Worm (Caenorhabditis elegans) whole organism, early embryonic: ENCODE measurements around the gene Y44A6B.3.
A peak's percentile ranks its signal among the peaks of the same experiment; 100 is the strongest.

ENCODE experiments used
- B0310.2 ChIP-seq: sonication (generic microtip); optimal IDR thresholded peaks from 2 replicates; lab custom pipeline; 2016; ENCODE audit warnings: mild to moderate bottlenecking, missing genetic modification characterization, missing compliant biosample characterization
- F13C5.2 ChIP-seq: sonication (generic microtip); optimal IDR thresholded peaks from 2 replicates; lab custom pipeline; 2017; ENCODE audit warnings: mild to moderate bottlenecking, missing genetic modification characterization, inconsistent platforms, missing compliant biosample characterization
- aly-1 ChIP-seq: sonication (generic microtip); optimal IDR thresholded peaks from 2 replicates; lab custom pipeline; 2016; ENCODE audit warnings: missing genetic modification characterization, missing compliant biosample characterization
- ama-1 ChIP-seq: fragments of 150-350 bp; optimal IDR thresholded peaks from 2 replicates; lab custom pipeline; 2014
- ceh-13 ChIP-seq: fragments of 200-800 bp; sonication (Bioruptor generic); optimal IDR thresholded peaks from 2 replicates; lab custom pipeline; 2018; ENCODE audit warnings: mild to moderate bottlenecking, missing genetic modification characterization, missing compliant biosample characterization
- ceh-36 ChIP-seq: sonication (generic microtip); optimal IDR thresholded peaks from 2 replicates; lab custom pipeline; 2016; ENCODE audit warnings: missing genetic modification characterization, inconsistent platforms, missing compliant biosample characterization
- ets-7 ChIP-seq: sonication (generic microtip); optimal IDR thresholded peaks from 2 replicates; lab custom pipeline; 2016; ENCODE audit warnings: missing genotype, missing genetic modification characterization, missing compliant biosample characterization
- flt-1 ChIP-seq: fragments of 200-800 bp; sonication (Bioruptor generic); IDR thresholded peaks from 2 replicates; pipeline ENCODE4 v1.3.6; 2022; ENCODE audit warnings: missing genetic modification characterization, missing compliant biosample characterization
- hmbx-1 ChIP-seq: sonication (generic microtip); optimal IDR thresholded peaks from 2 replicates; lab custom pipeline; 2016; ENCODE audit warnings: mild to moderate bottlenecking, missing genetic modification characterization, missing compliant biosample characterization
- hmg-4 ChIP-seq: fragments of 200-800 bp; sonication (Bioruptor generic); optimal IDR thresholded peaks from 2 replicates; lab custom pipeline; 2018; ENCODE audit warnings: mild to moderate bottlenecking, missing genetic modification characterization, missing compliant biosample characterization
- hnd-1 ChIP-seq: sonication (generic microtip); optimal IDR thresholded peaks from 2 replicates; lab custom pipeline; 2016; ENCODE audit warnings: missing genetic modification characterization, missing compliant biosample characterization
- pes-1 ChIP-seq: fragments of 200-800 bp; sonication (Bioruptor generic); IDR thresholded peaks from 2 replicates; pipeline ENCODE4 v1.3.6; 2022; ENCODE audit warnings: missing genetic modification reagents, missing genetic modification characterization, missing compliant biosample characterization
- scrt-1 ChIP-seq: fragments of 200-800 bp; sonication (Bioruptor generic); IDR thresholded peaks from 2 replicates; pipeline ENCODE4 v1.3.6; 2022; ENCODE audit warnings: missing genetic modification characterization, missing compliant biosample characterization
- sea-1 ChIP-seq: fragments of 200-800 bp; sonication (Bioruptor generic); conservative IDR thresholded peaks from 2 replicates; pipeline ENCODE4 v1.3.6; 2022; ENCODE audit warnings: missing genetic modification characterization, missing compliant biosample characterization
- tbx-11 ChIP-seq: fragments of 200-800 bp; sonication (Bioruptor generic); IDR thresholded peaks from 2 replicates; pipeline ENCODE4 v1.3.6; 2022; ENCODE audit warnings: missing genetic modification characterization, missing compliant biosample characterization
- tbx-37 ChIP-seq: fragments of 200-800 bp; sonication (Bioruptor generic); conservative IDR thresholded peaks from 2 replicates; pipeline ENCODE4 v1.3.6; 2022; ENCODE audit warnings: missing genetic modification reagents, missing genetic modification characterization, missing compliant biosample characterization
- tra-4 ChIP-seq: sonication (generic microtip); optimal IDR thresholded peaks from 2 replicates; lab custom pipeline; 2017; ENCODE audit warnings: missing genetic modification characterization, missing compliant biosample characterization

Gene Y44A6B.3

ce11 chrV:20626043-20626761, 12.0 kb downstream of the Y44A6B.3 start, which contains the start of the genes F46B3.9 and srz-18:
F46B3.9 (minus strand) TSS chrV:20626143.
srz-18 (plus strand) TSS chrV:20626711.
- no peak for TF ChIP-seq pes-1 (GFP tag; lab: Robert Waterston, UW)
- no peak for TF ChIP-seq scrt-1

ce11 chrV:20625260-20625659, 13.0 kb downstream of the Y44A6B.3 start:
- TF ChIP-seq F13C5.2 (tag; lab: Kevin White, UChicago) = no peak
- TF ChIP-seq B0310.2 (tag; lab: Kevin White, UChicago) = no peak
- no peak for TF ChIP-seq flt-1 (GFP tag; lab: Robert Waterston, UW)
- no peak for TF ChIP-seq tbx-37
- no peak for TF ChIP-seq hnd-1 (tag; lab: Kevin White, UChicago)
- no peak for TF ChIP-seq hmg-4 (GFP tag; lab: Kevin White, UChicago)
- TF ChIP-seq ceh-36 (tag; lab: Kevin White, UChicago) = no peak
- TF ChIP-seq tra-4 (tag; lab: Kevin White, UChicago) = no peak
- TF ChIP-seq hmbx-1 (tag; lab: Kevin White, UChicago) = no peak
- no peak for TF ChIP-seq aly-1
- no peak for TF ChIP-seq scrt-1
- no peak for TF ChIP-seq sea-1 (GFP tag; lab: Robert Waterston, UW)
- TF ChIP-seq pes-1 (GFP tag; lab: Robert Waterston, UW) = no peak
- TF ChIP-seq ama-1 (lab: Kevin White, UChicago) = no peak
- no peak for TF ChIP-seq ets-7 (tag; lab: Kevin White, UChicago)
- no peak for TF ChIP-seq ceh-13
- no peak for TF ChIP-seq tbx-11

ce11 chrV:20623060-20623459, 15.2 kb downstream of the Y44A6B.3 start, which contains the start of gene F46B3.8:
F46B3.8 (minus strand) TSS chrV:20623160.
- TF ChIP-seq hnd-1 (tag; lab: Kevin White, UChicago) (no peak), sea-1 (GFP tag; lab: Robert Waterston, UW) (no peak), ama-1 (lab: Kevin White, UChicago) (no peak), scrt-1 (no peak), F13C5.2 (tag; lab: Kevin White, UChicago) (no peak), pes-1 (GFP tag; lab: Robert Waterston, UW) (no peak), aly-1 (no peak)

ce11 chrV:20618632-20619031, 19.6 kb downstream of the Y44A6B.3 start, which contains the start of gene F46B3.7:
F46B3.7 (minus strand) TSS chrV:20618732.
- no peak for TF ChIP-seq ceh-36 (tag; lab: Kevin White, UChicago)
- TF ChIP-seq ceh-13 = no peak
- no peak for TF ChIP-seq aly-1
- no peak for TF ChIP-seq hmbx-1 (tag; lab: Kevin White, UChicago)
- no peak for TF ChIP-seq tra-4 (tag; lab: Kevin White, UChicago)
- TF ChIP-seq tbx-37 = no peak
- no peak for TF ChIP-seq scrt-1
- no peak for TF ChIP-seq F13C5.2 (tag; lab: Kevin White, UChicago)
- TF ChIP-seq flt-1 (GFP tag; lab: Robert Waterston, UW) = no peak
- no peak for TF ChIP-seq hmg-4 (GFP tag; lab: Kevin White, UChicago)
- TF ChIP-seq sea-1 (GFP tag; lab: Robert Waterston, UW) = no peak

ce11 chrV:20609494-20609893, 28.8 kb downstream of the Y44A6B.3 start, which contains the start of gene grd-2:
grd-2 (plus strand) TSS chrV:20609794.
- TF ChIP-seq ceh-13 = no peak
- no peak for TF ChIP-seq hnd-1 (tag; lab: Kevin White, UChicago)
- no peak for TF ChIP-seq F13C5.2 (tag; lab: Kevin White, UChicago)
- TF ChIP-seq B0310.2 (tag; lab: Kevin White, UChicago) = no peak
- no peak for TF ChIP-seq sea-1 (GFP tag; lab: Robert Waterston, UW)
- TF ChIP-seq tbx-37 = no peak
- no peak for TF ChIP-seq tbx-11
- TF ChIP-seq aly-1 = no peak
- no peak for TF ChIP-seq ama-1 (lab: Kevin White, UChicago)
- no peak for TF ChIP-seq ets-7 (tag; lab: Kevin White, UChicago)
- no peak for TF ChIP-seq hmg-4 (GFP tag; lab: Kevin White, UChicago)
- no peak for TF ChIP-seq tra-4 (tag; lab: Kevin White, UChicago)
- TF ChIP-seq scrt-1 = no peak
- no peak for TF ChIP-seq flt-1 (GFP tag; lab: Robert Waterston, UW)
- no peak for TF ChIP-seq pes-1 (GFP tag; lab: Robert Waterston, UW)
- no peak for TF ChIP-seq ceh-36 (tag; lab: Kevin White, UChicago)
- no peak for TF ChIP-seq hmbx-1 (tag; lab: Kevin White, UChicago)

- no peak for TF ChIP-seq aly-1
Measured at ce11 chrV:20608688-20609087, 29.6 kb downstream of the Y44A6B.3 start, which contains the start of gene ttr-12. ttr-12 (minus strand) TSS chrV:20608788.

- TF ChIP-seq hmg-4 (GFP tag; lab: Kevin White, UChicago) (no peak), ets-7 (tag; lab: Kevin White, UChicago) (no peak), hmbx-1 (tag; lab: Kevin White, UChicago) (no peak)
Measured at ce11 chrV:20606617-20607016, 31.6 kb downstream of the Y44A6B.3 start, which contains the start of gene F46B3.23. F46B3.23 (minus strand) TSS chrV:20606717.

ce11 chrV:20604606-20605155, 33.6 kb downstream of the Y44A6B.3 start, which contains the start of gene ttr-57:
ttr-57 (plus strand) TSS chrV:20605105.
- TF ChIP-seq B0310.2 (tag; lab: Kevin White, UChicago) (no peak), pes-1 (GFP tag; lab: Robert Waterston, UW) (peak; percentile 36; the same call in 1 of the 2 replicates)
